Worm (Caenorhabditis elegans): ENCODE measurements around the gene T26H5.11.

Gene T26H5.11

DNA sequence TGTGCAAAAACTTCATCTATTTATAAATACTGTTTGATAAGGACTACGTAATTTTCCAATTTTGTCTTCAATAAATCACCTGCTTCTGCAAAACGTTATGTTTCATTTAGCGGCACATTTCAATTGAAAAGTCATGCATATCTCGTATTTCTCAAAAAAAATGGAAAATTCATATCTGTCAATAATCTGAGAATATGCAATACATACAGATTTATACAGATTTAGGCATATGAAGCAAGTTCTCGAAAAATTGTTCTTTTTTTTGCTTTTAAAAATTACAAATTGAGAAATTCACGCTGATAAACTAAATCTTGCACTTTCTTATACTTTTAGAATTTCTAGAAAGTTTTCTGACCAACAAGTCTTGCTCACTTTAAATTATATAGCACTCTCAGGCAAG, at the start of gene T26H5.11:
TSS of gene T26H5.11 (minus strand) at position 101 of the 400 bp plus-strand sequence.
- no peak for TF ChIP-seq ama-1 (optimal IDR thresholded peaks at IDR 0.05)
- no peak for TF ChIP-seq ttx-3 (tag; optimal IDR thresholded peaks at IDR 0.05)
- TF ChIP-seq elt-2 (tag; optimal IDR thresholded peaks at IDR 0.05): no peak
- no peak for TF ChIP-seq ceh-45 (GFP tag; IDR thresholded peaks at IDR 0.05)
- no peak for TF ChIP-seq hlh-8 (tag; optimal IDR thresholded peaks at IDR 0.05)
- no peak for TF ChIP-seq tbx-2 (tag; optimal IDR thresholded peaks at IDR 0.05)
- no peak for TF ChIP-seq pros-1 (tag; optimal IDR thresholded peaks at IDR 0.05)
- TF ChIP-seq dmd-4 (tag; optimal IDR thresholded peaks at IDR 0.05; ENCODE audit: borderline replicate concordance): no peak
- no peak for TF ChIP-seq elt-4 (tag; optimal IDR thresholded peaks at IDR 0.05)
- TF ChIP-seq npax-4 (tag; optimal IDR thresholded peaks at IDR 0.05): no peak
- no peak for TF ChIP-seq rnt-1 (tag; optimal IDR thresholded peaks at IDR 0.05)
- TF ChIP-seq ceh-34 (tag; optimal IDR thresholded peaks at IDR 0.05): no peak
- TF ChIP-seq syd-9 (tag; optimal IDR thresholded peaks at IDR 0.05): no peak
- no peak for TF ChIP-seq nhr-11 (tag; optimal IDR thresholded peaks at IDR 0.05)
- no peak for TF ChIP-seq lim-6 (tag; optimal IDR thresholded peaks at IDR 0.05)
- TF ChIP-seq pqm-1 (tag; optimal IDR thresholded peaks at IDR 0.05): no peak
- TF ChIP-seq madf-2 (tag; optimal IDR thresholded peaks at IDR 0.05): no peak
- TF ChIP-seq tbx-7 (tag; optimal IDR thresholded peaks at IDR 0.05): no peak

DNA sequence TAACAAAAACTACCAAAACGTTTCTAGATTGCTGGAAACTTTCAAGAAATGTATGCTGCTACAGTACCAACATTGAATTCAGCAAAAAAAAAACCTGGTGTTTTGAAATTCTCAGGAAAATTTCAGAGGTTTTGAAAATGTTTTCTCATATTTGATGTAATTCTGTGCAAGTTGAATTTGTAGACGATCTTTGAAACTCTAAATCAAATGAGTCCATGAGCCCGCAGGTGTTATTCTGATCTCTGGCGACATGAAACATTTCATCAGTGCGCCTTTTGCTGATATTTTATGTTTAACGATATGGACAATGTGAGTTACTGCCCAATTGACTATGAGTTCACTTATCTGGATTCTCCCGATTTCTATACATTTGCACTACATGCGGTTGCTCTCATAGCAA, 49.6 kb upstream of the T26H5.11 start, which contains the start of gene srh-218:
TSS of gene srh-218 (plus strand) at position 301 of the 400 bp plus-strand sequence.
- TF ChIP-seq hlh-8 (tag; optimal IDR thresholded peaks at IDR 0.05): no peak
- no peak for TF ChIP-seq rnt-1 (tag; optimal IDR thresholded peaks at IDR 0.05)
- TF ChIP-seq che-1 (tag; optimal IDR thresholded peaks at IDR 0.05): no peak
- TF ChIP-seq ztf-16 (tag; optimal IDR thresholded peaks at IDR 0.05): no peak
- no peak for TF ChIP-seq dve-1 (tag; optimal IDR thresholded peaks at IDR 0.05)
- TF ChIP-seq pros-1 (tag; optimal IDR thresholded peaks at IDR 0.05): no peak
- TF ChIP-seq npax-4 (tag; optimal IDR thresholded peaks at IDR 0.05): no peak
- no peak for TF ChIP-seq T23F11.4 (GFP tag; optimal IDR thresholded peaks at IDR 0.05)
- no peak for TF ChIP-seq tbx-2 (tag; optimal IDR thresholded peaks at IDR 0.05)
- TF ChIP-seq lin-11 (tag; optimal IDR thresholded peaks at IDR 0.05): no peak
- no peak for TF ChIP-seq madf-2 (tag; optimal IDR thresholded peaks at IDR 0.05)
- TF ChIP-seq ceh-19 (GFP tag; optimal IDR thresholded peaks at IDR 0.05): no peak
- TF ChIP-seq ets-4 (tag; optimal IDR thresholded peaks at IDR 0.05): no peak
- no peak for TF ChIP-seq nhr-11 (tag; optimal IDR thresholded peaks at IDR 0.05)
- TF ChIP-seq unc-55 (GFP tag; optimal IDR thresholded peaks at IDR 0.05): no peak
- no peak for TF ChIP-seq mec-3 (tag; optimal IDR thresholded peaks at IDR 0.05; ENCODE audit: borderline replicate concordance)
- no peak for TF ChIP-seq ama-1 (optimal IDR thresholded peaks at IDR 0.05)
- TF ChIP-seq F13H6.1 (tag; optimal IDR thresholded peaks at IDR 0.05): no peak

DNA sequence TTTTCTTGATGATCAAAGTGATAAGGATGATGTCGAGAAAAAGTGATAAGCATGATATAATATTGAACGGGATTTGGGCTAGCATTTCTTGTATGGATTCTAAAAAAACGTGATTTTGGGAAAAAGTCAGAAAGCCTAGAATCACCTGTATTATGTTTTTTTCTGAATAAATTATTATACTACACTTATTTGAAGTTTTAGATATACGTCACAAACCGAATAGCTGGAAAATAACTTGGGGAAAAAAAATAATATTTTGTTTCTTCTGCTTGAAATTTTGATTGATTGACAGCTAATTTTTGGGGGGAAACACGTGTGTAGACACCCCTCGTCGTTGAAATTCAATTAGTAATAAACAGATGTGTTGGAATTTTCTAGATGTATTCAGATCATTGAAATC, 48.4 kb upstream of the T26H5.11 start, which contains the start of gene str-264:
TSS of gene str-264 (minus strand) at position 101 of the 400 bp plus-strand sequence.
- TF ChIP-seq syd-9 (tag; optimal IDR thresholded peaks at IDR 0.05): no peak
- TF ChIP-seq T23F11.4 (GFP tag; optimal IDR thresholded peaks at IDR 0.05): no peak
- no peak for TF ChIP-seq ahr-1 (tag; optimal IDR thresholded peaks at IDR 0.05)
- TF ChIP-seq pax-1 (tag; optimal IDR thresholded peaks at IDR 0.05): no peak
- TF ChIP-seq dmd-4 (tag; optimal IDR thresholded peaks at IDR 0.05; ENCODE audit: borderline replicate concordance): no peak
- TF ChIP-seq odd-2 (tag; optimal IDR thresholded peaks at IDR 0.05): no peak
- TF ChIP-seq elt-2 (tag; optimal IDR thresholded peaks at IDR 0.05): no peak

- TF ChIP-seq nhr-11 (tag; optimal IDR thresholded peaks at IDR 0.05) (no peak), K09A11.1 (tag; optimal IDR thresholded peaks at IDR 0.05; ENCODE audit: insufficient read depth) (no peak), lim-6 (tag; optimal IDR thresholded peaks at IDR 0.05) (no peak), ceh-6 (GFP tag; optimal IDR thresholded peaks at IDR 0.05) (no peak), hlh-15 (tag; optimal IDR thresholded peaks at IDR 0.05) (no peak), mec-3 (tag; optimal IDR thresholded peaks at IDR 0.05; ENCODE audit: borderline replicate concordance) (no peak)
Observed at ce11 chrV:15487764-15488163, 43.7 kb upstream of the T26H5.11 start, which contains the start of gene srw-21. TSS of gene srw-21 (plus strand) at chrV:15488064.

- TF ChIP-seq pqm-1 (tag; optimal IDR thresholded peaks at IDR 0.05): no peak
- no peak for TF ChIP-seq sox-2 (GFP tag; IDR thresholded peaks at IDR 0.05)
- TF ChIP-seq ahr-1 (tag; optimal IDR thresholded peaks at IDR 0.05): no peak
- TF ChIP-seq ztf-16 (tag; optimal IDR thresholded peaks at IDR 0.05): no peak
- TF ChIP-seq elt-4 (tag; optimal IDR thresholded peaks at IDR 0.05): no peak
- TF ChIP-seq lim-6 (tag; optimal IDR thresholded peaks at IDR 0.05): no peak
- no peak for TF ChIP-seq unc-42 (tag; optimal IDR thresholded peaks at IDR 0.05)
- TF ChIP-seq nhr-11 (tag; optimal IDR thresholded peaks at IDR 0.05): no peak
- TF ChIP-seq fax-1 (tag; optimal IDR thresholded peaks at IDR 0.05): no peak
- no peak for TF ChIP-seq pha-4 (tag; optimal IDR thresholded peaks at IDR 0.05)
- TF ChIP-seq tbx-2 (tag; optimal IDR thresholded peaks at IDR 0.05): no peak
- TF ChIP-seq ceh-18 (tag; optimal IDR thresholded peaks at IDR 0.05): no peak
Observed at ce11 chrV:15484537-15484936, 40.4 kb upstream of the T26H5.11 start, which contains the start of gene C06B8.3. TSS of gene C06B8.3 (minus strand) at chrV:15484637.
